Fruit fly (Drosophila melanogaster) whole organism, embryonic: ENCODE results near the gene CG33795.

Source experiments
- Aef1 ChIP-seq: fragments of 200-800 bp; sonication (Bioruptor generic); IDR thresholded peaks from 3 replicates; pipeline ENCODE4 v1.3.6; 2022; ENCODE audit warnings: missing biosample characterization, missing genetic modification characterization
- Atf3 ChIP-seq: fragments of 200-800 bp; sonication (Bioruptor generic); optimal IDR thresholded peaks from 3 replicates; lab custom pipeline; 2016; ENCODE audit warnings: missing biosample characterization, missing genetic modification characterization
- Atf6 ChIP-seq: fragments of 200-800 bp; sonication (Bioruptor generic); IDR thresholded peaks from 2 replicates; pipeline ENCODE4 v1.3.6; 2022; ENCODE audit warnings: missing biosample characterization, missing genetic modification characterization
- CG10147 ChIP-seq: fragments of 200-800 bp; sonication (Bioruptor generic); optimal IDR thresholded peaks from 2 replicates; lab custom pipeline; 2019; ENCODE audit warnings: missing biosample characterization, mild to moderate bottlenecking, missing genetic modification characterization, moderate library complexity
- CG12071 ChIP-seq: fragments of 200-800 bp; sonication (Bioruptor generic); optimal IDR thresholded peaks from 3 replicates; lab custom pipeline; 2018; ENCODE audit warnings: missing biosample characterization, mild to moderate bottlenecking, missing genetic modification characterization
- CG12104 ChIP-seq: fragments of 200-800 bp; sonication (Bioruptor generic); optimal IDR thresholded peaks from 3 replicates; lab custom pipeline; 2016; ENCODE audit warnings: missing biosample characterization, missing genetic modification characterization
- CG12391 ChIP-seq: fragments of 200-800 bp; sonication (Bioruptor generic); optimal IDR thresholded peaks from 3 replicates; lab custom pipeline; 2018; ENCODE audit warnings: missing biosample characterization, mild to moderate bottlenecking, missing genetic modification characterization, moderate library complexity
- CG12659 ChIP-seq: fragments of 200-800 bp; sonication (Bioruptor generic); optimal IDR thresholded peaks from 3 replicates; lab custom pipeline; 2017; ENCODE audit warnings: mild to moderate bottlenecking, missing biosample characterization, missing genetic modification reagents, missing genetic modification characterization
- CG13424 ChIP-seq: fragments of 200-800 bp; sonication (Bioruptor generic); optimal IDR thresholded peaks from 2 replicates; lab custom pipeline; 2019; ENCODE audit warnings: missing biosample characterization, mild to moderate bottlenecking, missing genetic modification characterization, moderate library complexity
- CG14050 ChIP-seq: fragments of 200-800 bp; sonication (Bioruptor generic); IDR thresholded peaks from 3 replicates; pipeline ENCODE4 v1.3.6; 2022; ENCODE audit warnings: missing biosample characterization, missing genetic modification characterization
- CG15269 ChIP-seq: fragments of 200-800 bp; sonication (Bioruptor generic); optimal IDR thresholded peaks from 2 replicates; lab custom pipeline; 2018; ENCODE audit warnings: missing biosample characterization, mild to moderate bottlenecking, missing genetic modification characterization, moderate library complexity
- CG15514 ChIP-seq: fragments of 200-800 bp; sonication (Bioruptor generic); optimal IDR thresholded peaks from 3 replicates; lab custom pipeline; 2017; ENCODE audit warnings: missing biosample characterization, missing genetic modification characterization, mild to moderate bottlenecking, moderate library complexity, missing genetic modification reagents
- CG15696 ChIP-seq: fragments of 200-800 bp; sonication (Bioruptor generic); optimal IDR thresholded peaks from 2 replicates; lab custom pipeline; 2019; ENCODE audit warnings: missing biosample characterization, mild to moderate bottlenecking, missing genetic modification characterization, moderate library complexity
- CG17385 ChIP-seq: fragments of 200-800 bp; sonication (Bioruptor generic); optimal IDR thresholded peaks from 3 replicates; lab custom pipeline; 2018; ENCODE audit warnings: missing biosample characterization, mild to moderate bottlenecking, missing genetic modification characterization
- CG18262 ChIP-seq: fragments of 200-800 bp; optimal IDR thresholded peaks from 3 replicates; lab custom pipeline; 2019; ENCODE audit warnings: missing biosample characterization, mild to moderate bottlenecking, missing genetic modification characterization, moderate library complexity
- CG18599 ChIP-seq: fragments of 200-800 bp; sonication (Bioruptor generic); optimal IDR thresholded peaks from 3 replicates; lab custom pipeline; 2017; ENCODE audit warnings: missing biosample characterization, missing genetic modification characterization, mild to moderate bottlenecking, moderate library complexity, missing genetic modification reagents
- CG2116 ChIP-seq: fragments of 200-800 bp; sonication (Bioruptor generic); optimal IDR thresholded peaks from 3 replicates; lab custom pipeline; 2018; ENCODE audit warnings: missing biosample characterization, mild to moderate bottlenecking, missing genetic modification characterization
- CG2678 ChIP-seq: fragments of 200-800 bp; sonication (Bioruptor generic); optimal IDR thresholded peaks from 3 replicates; lab custom pipeline; 2019; ENCODE audit warnings: missing biosample characterization, mild to moderate bottlenecking, missing genetic modification characterization, moderate library complexity
- CG6689 ChIP-seq: fragments of 200-800 bp; sonication (Bioruptor generic); IDR thresholded peaks from 2 replicates; pipeline ENCODE4 v1.3.6; 2022; ENCODE audit warnings: missing biosample characterization, missing genetic modification characterization
- CG7745 ChIP-seq: fragments of 200-800 bp; sonication (Bioruptor generic); optimal IDR thresholded peaks from 2 replicates; lab custom pipeline; 2018; ENCODE audit warnings: missing biosample characterization, mild to moderate bottlenecking, missing genetic modification characterization, moderate library complexity
- CG7963 ChIP-seq: fragments of 200-800 bp; sonication (Bioruptor generic); IDR thresholded peaks from 3 replicates; pipeline ENCODE4 v1.3.6; 2022; ENCODE audit warnings: missing biosample characterization, missing genetic modification characterization; ENCODE audit not compliant: partially characterized antibody
- CG8924 ChIP-seq: fragments of 200-800 bp; optimal IDR thresholded peaks from 3 replicates; lab custom pipeline; 2019; ENCODE audit warnings: missing biosample characterization, mild to moderate bottlenecking, missing genetic modification characterization, moderate library complexity
- Fer3 ChIP-seq: fragments of 200-800 bp; sonication (Bioruptor generic); optimal IDR thresholded peaks from 2 replicates; lab custom pipeline; 2018; ENCODE audit warnings: missing biosample characterization, mild to moderate bottlenecking, missing genetic modification characterization, moderate library complexity
- Hmr ChIP-seq: fragments of 200-800 bp; sonication (Bioruptor generic); optimal IDR thresholded peaks from 3 replicates; lab custom pipeline; 2017; ENCODE audit warnings: mild to moderate bottlenecking, missing biosample characterization, missing genetic modification reagents, missing genetic modification characterization
- Hr3 ChIP-seq: fragments of 200-800 bp; sonication (Bioruptor generic); optimal IDR thresholded peaks from 3 replicates; lab custom pipeline; 2016; ENCODE audit warnings: missing biosample characterization, missing genetic modification characterization
- Hsf ChIP-seq: fragments of 200-800 bp; sonication (Bioruptor generic); optimal IDR thresholded peaks from 3 replicates; lab custom pipeline; 2016; ENCODE audit warnings: missing biosample characterization, missing genetic modification characterization
- Meics ChIP-seq: fragments of 200-800 bp; sonication (Bioruptor generic); optimal IDR thresholded peaks from 2 replicates; lab custom pipeline; 2017; ENCODE audit warnings: missing biosample characterization, mild to moderate bottlenecking, missing genetic modification characterization
- Optix ChIP-seq: fragments of 200-800 bp; sonication (Bioruptor generic); IDR thresholded peaks from 3 replicates; pipeline ENCODE4 v1.3.6; 2022; ENCODE audit warnings: missing biosample characterization, missing genetic modification characterization
- PHDP ChIP-seq: fragments of 200-800 bp; sonication (Bioruptor generic); optimal IDR thresholded peaks from 3 replicates; lab custom pipeline; 2018; ENCODE audit warnings: missing biosample characterization, mild to moderate bottlenecking, missing genetic modification characterization, moderate library complexity
- Poxn ChIP-seq: fragments of 200-800 bp; sonication (Bioruptor generic); IDR thresholded peaks from 2 replicates; pipeline ENCODE4 v1.3.6; 2022; ENCODE audit warnings: missing biosample characterization, missing genetic modification characterization
- Sry-δ ChIP-seq: fragments of 200-800 bp; sonication (Bioruptor generic); optimal IDR thresholded peaks from 2 replicates; lab custom pipeline; 2016; ENCODE audit warnings: missing biosample characterization, missing genetic modification characterization
- Taf1 ChIP-seq: fragments of 200-800 bp; sonication (Bioruptor generic); IDR thresholded peaks from 2 replicates; pipeline ENCODE4 v1.3.6; 2022; ENCODE audit warnings: missing biosample characterization, missing genetic modification characterization
- bcd ChIP-seq: fragments of 200-800 bp; sonication (Bioruptor generic); optimal IDR thresholded peaks from 2 replicates; lab custom pipeline; 2017; ENCODE audit warnings: missing biosample characterization, mild to moderate bottlenecking, missing genetic modification characterization
- dpn ChIP-seq, 2 experiments: fragments of 200-800 bp; sonication (Bioruptor generic); optimal IDR thresholded peaks; 3 replicates each; lab custom pipeline; 2016; ENCODE audit warnings: missing biosample characterization in 2 of 2, missing genetic modification characterization in 2 of 2
- fd3F ChIP-seq: fragments of 200-800 bp; sonication (Bioruptor generic); optimal IDR thresholded peaks from 2 replicates; lab custom pipeline; 2018; ENCODE audit warnings: missing biosample characterization, mild to moderate bottlenecking, missing genetic modification characterization, moderate library complexity
- fu2 ChIP-seq: fragments of 200-800 bp; sonication (Bioruptor generic); optimal IDR thresholded peaks from 2 replicates; lab custom pipeline; 2016; ENCODE audit warnings: missing biosample characterization, missing genetic modification characterization
- grau ChIP-seq: fragments of 200-800 bp; optimal IDR thresholded peaks from 3 replicates; lab custom pipeline; 2019; ENCODE audit warnings: missing biosample characterization, mild to moderate bottlenecking, missing genetic modification characterization, moderate library complexity
- jigr1 ChIP-seq: fragments of 200-800 bp; sonication (Bioruptor generic); IDR thresholded peaks from 3 replicates; pipeline ENCODE4 v1.3.6; 2022; ENCODE audit warnings: missing biosample characterization, missing genetic modification characterization
- pan ChIP-seq, 4 experiments: fragments of >200 bp in 3 of 4; fragments of 200-800 bp in 1 of 4; sonication (Bioruptor generic) in 1 of 4; optimal IDR thresholded peaks in 3 of 4; IDR thresholded peaks in 1 of 4; 2 replicates each; pipeline versions ENCODE4 v1.3.6 to Lab custom; 2017 to 2022; ENCODE audit warnings: missing biosample characterization in 2 of 4, missing genetic modification characterization in 2 of 4, mixed read lengths in 1 of 4
- seq ChIP-seq: fragments of 200-800 bp; sonication (Bioruptor generic); IDR thresholded peaks from 2 replicates; pipeline ENCODE4 v1.3.6; 2022; ENCODE audit warnings: missing biosample characterization, missing genetic modification characterization
- zfh2 ChIP-seq: fragments of 200-800 bp; sonication (Bioruptor generic); optimal IDR thresholded peaks from 2 replicates; lab custom pipeline; 2016; ENCODE audit warnings: missing biosample characterization, missing genetic modification characterization

The CG33795 gene

dm6 chr3L:16202550-16202949, 31.4 kb upstream of the CG33795 start (continued):
- peak; percentile 7; the same call in 1 of the 2 replicates for TF ChIP-seq Taf1 (GFP tag; lab: Robert Waterston, UW)
- peak; percentile 32 for TF ChIP-seq CG8924
- TF ChIP-seq CG7745 (tag; lab: Kevin White, UChicago) = no peak
- no peak for TF ChIP-seq Poxn (GFP tag; lab: Robert Waterston, UW)
- TF ChIP-seq grau (tag; lab: Kevin White, UChicago) = peak; percentile 58
- TF ChIP-seq Atf3 (GFP tag; lab: Kevin White, UChicago) = no peak
- no peak for TF ChIP-seq CG7963 (GFP tag; lab: Robert Waterston, UW)
- peak; percentile 52 for TF ChIP-seq Hmr (GFP tag; lab: Kevin White, UChicago)
- TF ChIP-seq CG15269 (tag; lab: Kevin White, UChicago) = peak; percentile 45
- peak; percentile 63 for TF ChIP-seq Meics (GFP tag; lab: Kevin White, UChicago)
- peak; percentile 49 for TF ChIP-seq Fer3 (tag; lab: Kevin White, UChicago)
- peak; percentile 24 for TF ChIP-seq zfh2 (GFP tag; lab: Kevin White, UChicago)
- peak; percentile 4 for TF ChIP-seq Hr3 (GFP tag; lab: Kevin White, UChicago)
- no peak for TF ChIP-seq CG2116
- peak; percentile 37 for TF ChIP-seq PHDP (tag; lab: Kevin White, UChicago)
- TF ChIP-seq fd3F (GFP tag; lab: Kevin White, UChicago) = peak; percentile 40
- peak; percentile 32 for TF ChIP-seq CG17385
- no peak for TF ChIP-seq Optix (GFP tag; lab: Robert Waterston, UW)
- TF ChIP-seq CG10147 = peak; percentile 45
- TF ChIP-seq seq (GFP tag; lab: Robert Waterston, UW) = peak; percentile 41; the same call in 1 of the 2 replicates
- peak; percentile 33 for TF ChIP-seq CG18262
- TF ChIP-seq CG12104 (GFP tag; lab: Kevin White, UChicago) = no peak
- TF ChIP-seq CG12659 (GFP tag; lab: Kevin White, UChicago) = peak; percentile 20
- TF ChIP-seq dpn (GFP tag; optimal IDR thresholded peaks at IDR 0.05; lab: Kevin White, UChicago) = peak in 1 of 2 experiments; percentile 6
- TF ChIP-seq CG14050 = no peak
- TF ChIP-seq CG15696 (tag; lab: Kevin White, UChicago) = no peak
- no peak; the same call in 1 of the 2 replicates for TF ChIP-seq Atf6 (GFP tag; lab: Robert Waterston, UW)
- TF ChIP-seq fu2 (GFP tag; lab: Kevin White, UChicago) = no peak
- peak; percentile 60 for TF ChIP-seq CG13424
- peak; percentile 32; the same call in 1 of the 2 replicates for TF ChIP-seq CG6689 (GFP tag; lab: Robert Waterston, UW)
- peak; percentile 63 for TF ChIP-seq CG18599
- TF ChIP-seq jigr1 (GFP tag; lab: Robert Waterston, UW) = no peak
- TF ChIP-seq Hsf (GFP tag; lab: Kevin White, UChicago) = peak; percentile 46
- TF ChIP-seq bcd (GFP tag; lab: Kevin White, UChicago) = peak; percentile 29
- TF ChIP-seq Aef1 = 0 out of 3 replicates have a peak, but pooled peaks have one; percentile 25
- TF ChIP-seq Sry-δ = no peak
- TF ChIP-seq CG15514 (GFP tag; lab: Kevin White, UChicago) = peak; percentile 17
- peak; percentile 76 for TF ChIP-seq CG2678 (tag; lab: Kevin White, UChicago)
- TF ChIP-seq CG12071 (GFP tag; lab: Kevin White, UChicago) = no peak
- peak; percentile 18 for TF ChIP-seq CG12391 (tag; lab: Kevin White, UChicago)
- no peak for TF ChIP-seq pan (optimal IDR thresholded peaks at IDR 0.05; lab: Kevin White, UChicago)
- TF ChIP-seq pan (GFP tag; optimal IDR thresholded peaks at IDR 0.05 in 1 of 2, IDR thresholded peaks at IDR 0.05 in 1 of 2) = no peak
